Worm (Caenorhabditis elegans) whole organism, L1 larva: ENCODE measurements around the gene F41G4.13.

ENCODE experiments used
- C04F5.9 ChIP-seq: sonication (generic microtip); optimal IDR thresholded peaks from 2 replicates; lab custom pipeline; 2016; ENCODE audit warnings: missing genetic modification characterization, missing compliant biosample characterization
- C16A3.4 ChIP-seq: fragments of 150-350 bp; optimal IDR thresholded peaks from 2 replicates; lab custom pipeline; 2014; ENCODE audit warnings: missing biosample characterization, missing genetic modification characterization
- Y116A8C.19 ChIP-seq: sonication (generic microtip); optimal IDR thresholded peaks from 2 replicates; lab custom pipeline; 2016; ENCODE audit warnings: missing compliant biosample characterization, missing genetic modification characterization, borderline replicate concordance
- alr-1 ChIP-seq: fragments of 200-800 bp; sonication (Bioruptor generic); optimal IDR thresholded peaks from 2 replicates; lab custom pipeline; 2018; ENCODE audit warnings: borderline replicate concordance, mild to moderate bottlenecking, missing genetic modification characterization, missing compliant biosample characterization
- ama-1 ChIP-seq: fragments of 150-350 bp; optimal IDR thresholded peaks from 2 replicates; lab custom pipeline; 2014
- blmp-1 ChIP-seq: fragments of 150-350 bp; optimal IDR thresholded peaks from 2 replicates; lab custom pipeline; 2014; ENCODE audit warnings: missing biosample characterization, missing genetic modification characterization
- ceh-63 ChIP-seq: fragments of 200-800 bp; sonication (Bioruptor generic); optimal IDR thresholded peaks from 2 replicates; lab custom pipeline; 2018; ENCODE audit warnings: mild to moderate bottlenecking, missing genetic modification characterization, missing compliant biosample characterization
- ceh-82 ChIP-seq, 3 experiments: fragments of 150-350 bp in 1 of 3; sonication (generic microtip) in 2 of 3; optimal IDR thresholded peaks; 2 replicates each; lab custom pipeline; 2014 to 2017; ENCODE audit warnings: missing biosample characterization in 3 of 3, missing genetic modification characterization in 3 of 3
- ceh-88 ChIP-seq: fragments of 200-800 bp; sonication (Bioruptor generic); IDR thresholded peaks from 2 replicates; pipeline ENCODE4 v1.3.6; 2022; ENCODE audit warnings: missing genetic modification characterization, missing compliant biosample characterization
- dpl-1 ChIP-seq, 3 experiments: fragments of 150-350 bp in 2 of 3; sonication (generic microtip) in 1 of 3; optimal IDR thresholded peaks; 2 replicates each; lab custom pipeline; 2014 to 2017; ENCODE audit warnings: missing biosample characterization in 3 of 3, missing genetic modification characterization in 3 of 3, missing genetic modification reagents in 3 of 3
- dsc-1 ChIP-seq: sonication (generic microtip); optimal IDR thresholded peaks from 2 replicates; lab custom pipeline; 2016; ENCODE audit warnings: mild to moderate bottlenecking, missing genetic modification characterization, missing compliant biosample characterization
- efl-1 ChIP-seq, 4 experiments: fragments of 150-350 bp; optimal IDR thresholded peaks in 3 of 4; peaks in 1 of 4; 1 replicate in 1 of 4; 2 replicates in 3 of 4; lab custom pipeline; 2014; ENCODE audit warnings: missing biosample characterization in 2 of 4, missing genetic modification characterization in 2 of 4, missing genetic modification reagents in 2 of 4
- efl-3 ChIP-seq: fragments of 200-800 bp; sonication (Bioruptor generic); optimal IDR thresholded peaks from 2 replicates; lab custom pipeline; 2018; ENCODE audit warnings: mild to moderate bottlenecking, missing genetic modification characterization, missing compliant biosample characterization
- fkh-8 ChIP-seq: sonication (generic microtip); optimal IDR thresholded peaks from 2 replicates; lab custom pipeline; 2016; ENCODE audit warnings: mild to moderate bottlenecking, missing genetic modification characterization, missing compliant biosample characterization
- fos-1 ChIP-seq: fragments of 150-350 bp; optimal IDR thresholded peaks from 2 replicates; lab custom pipeline; 2014; ENCODE audit warnings: missing biosample characterization, missing genetic modification characterization
- grh-1 ChIP-seq: fragments of 200-800 bp; sonication (Bioruptor generic); IDR thresholded peaks from 2 replicates; pipeline ENCODE4 v1.3.6; 2022; ENCODE audit warnings: missing genetic modification reagents, missing genetic modification characterization, missing compliant biosample characterization
- jun-1 ChIP-seq: fragments of 150-350 bp; optimal IDR thresholded peaks from 2 replicates; lab custom pipeline; 2014; ENCODE audit warnings: missing biosample characterization, missing genetic modification reagents, missing genetic modification characterization
- lin-14 ChIP-seq: fragments of 200-800 bp; sonication (Bioruptor generic); optimal IDR thresholded peaks from 2 replicates; lab custom pipeline; 2018; ENCODE audit warnings: mild to moderate bottlenecking, missing genetic modification characterization, moderate library complexity, missing compliant biosample characterization
- lin-15B ChIP-seq: fragments of 150-350 bp; sonication (generic microtip); optimal IDR thresholded peaks from 3 replicates; lab custom pipeline; 2014; ENCODE audit warnings: missing biosample characterization, missing genetic modification characterization
- lin-35 ChIP-seq, 2 experiments: fragments of 150-350 bp; optimal IDR thresholded peaks; 2 replicates each; lab custom pipeline; 2014; ENCODE audit warnings: missing biosample characterization in 2 of 2, missing genetic modification characterization in 2 of 2, missing genetic modification reagents in 2 of 2
- lir-3 ChIP-seq: sonication (generic microtip); optimal IDR thresholded peaks from 2 replicates; lab custom pipeline; 2016; ENCODE audit warnings: mild to moderate bottlenecking, missing genetic modification characterization, moderate library complexity, missing compliant biosample characterization; ENCODE audit not compliant: poor library complexity
- lsy-2 ChIP-seq, 2 experiments: fragments of 150-350 bp; optimal IDR thresholded peaks; 2 replicates each; lab custom pipeline; 2014; ENCODE audit warnings: missing biosample characterization in 2 of 2, missing genetic modification characterization in 2 of 2
- nhr-20 ChIP-seq: sonication (generic microtip); optimal IDR thresholded peaks from 2 replicates; lab custom pipeline; 2016; ENCODE audit warnings: mild to moderate bottlenecking, missing genetic modification characterization, missing compliant biosample characterization
- nhr-71 ChIP-seq: sonication (generic microtip); optimal IDR thresholded peaks from 2 replicates; lab custom pipeline; 2016; ENCODE audit warnings: mild to moderate bottlenecking, missing genetic modification characterization, moderate library complexity, missing compliant biosample characterization
- nhr-85 ChIP-seq: sonication (generic microtip); peaks from one replicate; lab custom pipeline; 2016; ENCODE audit warnings: missing genetic modification characterization, inconsistent platforms, missing compliant biosample characterization
- pag-3 ChIP-seq: sonication (generic microtip); optimal IDR thresholded peaks from 2 replicates; lab custom pipeline; 2017; ENCODE audit warnings: missing genetic modification characterization, mild to moderate bottlenecking, missing compliant biosample characterization, antibody characterized with exemption, borderline replicate concordance; ENCODE audit not compliant: insufficient read depth
- pax-3 ChIP-seq: fragments of 200-800 bp; sonication (Bioruptor generic); optimal IDR thresholded peaks from 2 replicates; lab custom pipeline; 2018; ENCODE audit warnings: mild to moderate bottlenecking, missing genetic modification characterization, moderate library complexity, missing compliant biosample characterization
- pqm-1 ChIP-seq: sonication (generic microtip); optimal IDR thresholded peaks from 3 replicates; lab custom pipeline; 2017; ENCODE audit warnings: missing biosample characterization, missing genetic modification characterization
- skn-1 ChIP-seq: fragments of 150-350 bp; optimal IDR thresholded peaks from 2 replicates; lab custom pipeline; 2014; ENCODE audit warnings: missing biosample characterization, missing genetic modification characterization
- snu-23 ChIP-seq: sonication (generic microtip); optimal IDR thresholded peaks from 2 replicates; lab custom pipeline; 2016; ENCODE audit warnings: missing genetic modification characterization, missing compliant biosample characterization
- sox-4 ChIP-seq: sonication (generic microtip); optimal IDR thresholded peaks from 2 replicates; lab custom pipeline; 2016; ENCODE audit warnings: missing genetic modification characterization, missing compliant biosample characterization
- sptf-1 ChIP-seq: fragments of 150-350 bp; optimal IDR thresholded peaks from 2 replicates; lab custom pipeline; 2014; ENCODE audit warnings: missing biosample characterization, missing genetic modification characterization
- unc-30 ChIP-seq: sonication (generic microtip); optimal IDR thresholded peaks from 2 replicates; lab custom pipeline; 2017; ENCODE audit warnings: missing biosample characterization, missing genetic modification characterization
- unc-98 ChIP-seq: fragments of 200-800 bp; sonication (Bioruptor generic); IDR thresholded peaks from 2 replicates; pipeline ENCODE4 v1.3.6; 2022; ENCODE audit warnings: missing genetic modification characterization, missing compliant biosample characterization
- xbp-1 ChIP-seq: sonication (generic microtip); optimal IDR thresholded peaks from 2 replicates; lab custom pipeline; 2016; ENCODE audit warnings: missing genetic modification characterization, missing compliant biosample characterization
- zip-4 ChIP-seq: fragments of 200-800 bp; sonication (Bioruptor generic); optimal IDR thresholded peaks from 2 replicates; lab custom pipeline; 2018; ENCODE audit warnings: mild to moderate bottlenecking, missing genetic modification characterization, moderate library complexity, missing compliant biosample characterization

Gene F41G4.13

ce11 chrX:16815508-16815907 lies 19.1 kb downstream of the F41G4.13 start (continued):
- TF ChIP-seq zip-4 (GFP tag; lab: Kevin White, UChicago) (no peak), sox-4 (tag; lab: Kevin White, UChicago) (no peak), sptf-1 (tag; lab: Kevin White, UChicago) (no peak), lin-14 (GFP tag; lab: Kevin White, UChicago) (peak; percentile 81), xbp-1 (peak; percentile 17), ceh-88 (no peak), lir-3 (peak; percentile 24), pax-3 (tag; lab: Kevin White, UChicago) (no peak), ama-1 (lab: Kevin White, UChicago) (no peak), dsc-1 (tag; lab: Kevin White, UChicago) (peak; percentile 95), grh-1 (GFP tag; lab: Robert Waterston, UW) (no peak), efl-3 (GFP tag; lab: Kevin White, UChicago) (no peak), nhr-85 (tag; lab: Kevin White, UChicago) (no peak), C04F5.9 (tag; lab: Kevin White, UChicago) (no peak)

ce11 chrX:16814913-16815312 lies 19.7 kb downstream of the F41G4.13 start:
- no peak for TF ChIP-seq ceh-63 (GFP tag; lab: Kevin White, UChicago)
- peak; percentile 3 for TF ChIP-seq blmp-1 (tag; lab: Kevin White, UChicago)
- TF ChIP-seq lin-14 (GFP tag; lab: Kevin White, UChicago): peak; percentile 23

ce11 chrX:16813606-16814330 lies 20.8 kb downstream of the F41G4.13 start, which contains the start of gene cas-1:
Gene cas-1 (minus strand): TSS chrX:16813656.
- TF ChIP-seq efl-1 (optimal IDR thresholded peaks at IDR 0.05; lab: Kevin White, UChicago) (peak; percentile 33 to 48), efl-1 (GFP tag; optimal IDR thresholded peaks at IDR 0.05 in 1 of 2; lab: Kevin White, UChicago) (peak; percentile 25 to 91), nhr-20 (tag; lab: Kevin White, UChicago) (peak; percentile 19), unc-98 (no peak), lin-15B (tag; lab: Kevin White, UChicago) (no peak), jun-1 (tag; lab: Kevin White, UChicago) (peak; percentile 13), unc-30 (tag; lab: Kevin White, UChicago) (no peak), lsy-2 (tag; optimal IDR thresholded peaks at IDR 0.05; lab: Kevin White, UChicago) (peak in 1 of 2 experiments; percentile 31), lin-14 (GFP tag; lab: Kevin White, UChicago) (peak; percentile 88), lin-35 (GFP tag; optimal IDR thresholded peaks at IDR 0.05; lab: Kevin White, UChicago) (peak; percentile 25 to 53), nhr-71 (tag; lab: Kevin White, UChicago) (peak; percentile 28), blmp-1 (tag; lab: Kevin White, UChicago) (peak; percentile 30), pqm-1 (tag; lab: Kevin White, UChicago) (no peak), fkh-8 (tag; lab: Kevin White, UChicago) (peak; percentile 17), sptf-1 (tag; lab: Kevin White, UChicago) (no peak), C16A3.4 (tag; lab: Kevin White, UChicago) (peak; percentile 3), zip-4 (GFP tag; lab: Kevin White, UChicago) (peak; percentile 85), snu-23 (GFP tag; lab: Kevin White, UChicago) (peak; percentile 39), fos-1 (tag; lab: Kevin White, UChicago) (peak; percentile 42), dpl-1 (GFP tag; optimal IDR thresholded peaks at IDR 0.05; lab: Kevin White, UChicago) (peak; percentile 3 to 50 (median 40)), pag-3 (tag; lab: Kevin White, UChicago) (no peak), alr-1 (tag; lab: Kevin White, UChicago) (no peak), ceh-82 (tag; optimal IDR thresholded peaks at IDR 0.05; lab: Kevin White, UChicago) (peak in 1 of 3 experiments; percentile 38), Y116A8C.19 (tag; lab: Kevin White, UChicago) (no peak), skn-1 (tag; lab: Kevin White, UChicago) (peak; percentile 60)
